Fruit fly (Drosophila melanogaster): ENCODE results near the gene CG13601.

Gene CG13601

dm6 chr3R:23887096-23887421 lies 40.4 kb downstream of the CG13601 start (continued):
- TF ChIP-seq Sox14 (GFP tag; optimal IDR thresholded peaks at IDR 0.05): peak; percentile 88
- TF ChIP-seq Eip75B (GFP tag; optimal IDR thresholded peaks at IDR 0.05): peak; percentile 89
- TF ChIP-seq dsx (GFP tag; optimal IDR thresholded peaks at IDR 0.05; ENCODE audit: poor library complexity, severe bottlenecking): peak; percentile 100
- peak; percentile 90 for TF ChIP-seq Hr4 (GFP tag; optimal IDR thresholded peaks at IDR 0.05)
- TF ChIP-seq CG11762 (GFP tag; optimal IDR thresholded peaks at IDR 0.05; ENCODE audit: insufficient read depth): peak; percentile 86
- TF ChIP-seq Eip78C (GFP tag): peak; percentile 98
- TF ChIP-seq lz (GFP tag; optimal IDR thresholded peaks at IDR 0.05): peak; percentile 83
- peak; percentile 95 for TF ChIP-seq OdsH (GFP tag; optimal IDR thresholded peaks at IDR 0.05)
- peak; percentile 88 for TF ChIP-seq CG8632 (GFP tag; optimal IDR thresholded peaks at IDR 0.05)
- peak; percentile 72 for TF ChIP-seq Sox15 (GFP tag; optimal IDR thresholded peaks at IDR 0.05)
- peak; percentile 98 for TF ChIP-seq CG15336 (GFP tag; IDR thresholded peaks at IDR 0.05)
- peak; percentile 90 for TF ChIP-seq net (GFP tag; optimal IDR thresholded peaks at IDR 0.05)

DNA sequence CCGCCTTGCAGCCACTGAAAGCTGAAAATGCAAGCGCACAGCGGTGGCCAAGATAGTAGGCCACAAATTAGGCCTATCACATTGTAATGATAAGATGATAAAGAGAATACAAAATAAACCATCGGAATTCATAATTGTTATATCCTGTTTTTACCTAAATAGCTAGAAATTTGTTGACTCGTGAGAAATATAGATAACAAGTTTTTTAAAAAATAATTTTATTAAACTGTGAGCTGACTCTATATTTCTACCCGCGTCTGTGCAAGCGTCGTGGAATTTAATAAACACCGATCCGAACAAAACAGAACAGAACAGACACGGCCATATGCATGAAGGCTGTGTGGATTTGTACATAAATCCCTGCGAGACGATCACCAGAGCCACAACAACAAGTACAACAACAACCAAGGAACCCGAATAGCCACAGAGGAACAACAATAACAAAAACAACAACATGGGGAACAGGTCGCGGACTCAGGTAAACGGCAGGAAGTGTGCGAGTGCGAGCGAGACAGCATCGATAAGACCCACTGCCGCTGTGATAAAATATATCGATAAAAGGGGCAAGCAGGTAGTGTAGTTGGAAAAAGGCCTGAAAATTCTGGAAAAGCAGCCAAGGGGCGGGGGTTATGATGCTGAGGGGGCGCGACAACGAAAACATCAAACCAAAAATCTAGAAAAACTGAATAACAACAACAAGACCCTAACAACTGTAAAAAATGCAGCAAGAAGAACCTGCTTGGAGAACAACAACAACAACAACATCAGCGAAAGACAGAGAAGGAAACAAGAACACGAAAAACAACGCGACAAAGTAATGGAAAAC lies 41.0 kb downstream of the CG13601 start:
- TF ChIP-seq dsx (GFP tag; optimal IDR thresholded peaks at IDR 0.05; ENCODE audit: poor library complexity, severe bottlenecking) (peak; percentile 94), CG16779 (tag; optimal IDR thresholded peaks at IDR 0.05) (peak; percentile 88), Smox (GFP tag; optimal IDR thresholded peaks at IDR 0.05) (peak; percentile 97), fkh (GFP tag; optimal IDR thresholded peaks at IDR 0.05) (peak; percentile 24), CG4318 (GFP tag; optimal IDR thresholded peaks at IDR 0.05) (peak; percentile 79), Sox15 (GFP tag; optimal IDR thresholded peaks at IDR 0.05) (peak; percentile 91), CG32006 (GFP tag; optimal IDR thresholded peaks at IDR 0.05) (peak; percentile 91), spab (GFP tag; optimal IDR thresholded peaks at IDR 0.05) (peak; percentile 95), CG8319 (GFP tag; optimal IDR thresholded peaks at IDR 0.05) (peak; percentile 87), CG11294 (GFP tag; IDR thresholded peaks at IDR 0.05) (peak; percentile 70; the same call in 1 of the 2 replicates), Sox102F (GFP tag; optimal IDR thresholded peaks at IDR 0.05) (peak; percentile 97), dac (GFP tag; optimal IDR thresholded peaks at IDR 0.05) (peak; percentile 69), CG3919 (GFP tag; optimal IDR thresholded peaks at IDR 0.05) (peak; percentile 95), achi (GFP tag; optimal IDR thresholded peaks at IDR 0.05) (peak; percentile 95), Gug (GFP tag; IDR thresholded peaks at IDR 0.05) (peak; percentile 83), CG10669 (GFP tag; optimal IDR thresholded peaks at IDR 0.05) (peak; percentile 95), Eip75B (GFP tag; optimal IDR thresholded peaks at IDR 0.05) (peak; percentile 98), CG6792 (GFP tag; optimal IDR thresholded peaks at IDR 0.05) (peak; percentile 95), CG7368 (GFP tag; optimal IDR thresholded peaks at IDR 0.05) (peak; percentile 90), CG10631 (GFP tag; optimal IDR thresholded peaks at IDR 0.05) (peak; percentile 94), CG34406 (GFP tag; optimal IDR thresholded peaks at IDR 0.05) (peak; percentile 95), Lpt (GFP tag; optimal IDR thresholded peaks at IDR 0.05) (peak; percentile 86), CG8119 (GFP tag; IDR thresholded peaks at IDR 0.05) (peak; percentile 94), pdm3 (GFP tag; optimal IDR thresholded peaks at IDR 0.05) (peak; percentile 93), CG6854 (GFP tag; optimal IDR thresholded peaks at IDR 0.05) (peak; percentile 92), Blimp-1 (GFP tag; optimal IDR thresholded peaks at IDR 0.05) (peak; percentile 84), CG15336 (GFP tag; IDR thresholded peaks at IDR 0.05) (peak; percentile 96), Sox14 (GFP tag; optimal IDR thresholded peaks at IDR 0.05) (peak; percentile 96), vri (GFP tag; optimal IDR thresholded peaks at IDR 0.05) (peak; percentile 95), fd85E (GFP tag; optimal IDR thresholded peaks at IDR 0.05) (peak; percentile 72), CG31627 (GFP tag; optimal IDR thresholded peaks at IDR 0.05) (peak; percentile 97), svp (GFP tag) (peak; percentile 99), cyc (GFP tag; optimal IDR thresholded peaks at IDR 0.05) (peak; percentile 94), Hr39 (GFP tag; optimal IDR thresholded peaks at IDR 0.05) (peak; percentile 96), esn (GFP tag; optimal IDR thresholded peaks at IDR 0.05) (peak; percentile 98), Hr4 (GFP tag; optimal IDR thresholded peaks at IDR 0.05) (peak; percentile 90), CG9139 (GFP tag; optimal IDR thresholded peaks at IDR 0.05) (peak; percentile 92), Hr38 (GFP tag; optimal IDR thresholded peaks at IDR 0.05) (no peak), eg (GFP tag; IDR thresholded peaks at IDR 0.05) (peak; percentile 90), Met (GFP tag; optimal IDR thresholded peaks at IDR 0.05) (peak; percentile 97), ss (GFP tag; optimal IDR thresholded peaks at IDR 0.05) (peak; percentile 95 to 96), Ets96B (tag; optimal IDR thresholded peaks at IDR 0.05) (peak; percentile 96)

All from whole organism, prepupa.